Fruit fly (Drosophila melanogaster): ENCODE data around the gene Sfp38D.

- TF ChIP-seq CG8478 (optimal IDR thresholded peaks at IDR 0.05) (no peak), CTCF (optimal IDR thresholded peaks at IDR 0.05) (no peak)
Measured at dm6 chr2L:20688722-20689121, 48.0 kb downstream of the Sfp38D start.
